Worm (Caenorhabditis elegans) whole organism, young adult: ENCODE results near the gene F49F1.10.

ENCODE experiments used
- F10E7.11 ChIP-seq: sonication (generic microtip); optimal IDR thresholded peaks from 2 replicates; lab custom pipeline; 2017; ENCODE audit warnings: mild to moderate bottlenecking, missing genetic modification characterization, moderate library complexity, missing compliant biosample characterization
- F23B12.7 ChIP-seq: sonication (generic microtip); optimal IDR thresholded peaks from 2 replicates; lab custom pipeline; 2017; ENCODE audit warnings: missing genetic modification characterization, mild to moderate bottlenecking, missing compliant biosample characterization, antibody characterized with exemption, moderate library complexity; ENCODE audit not compliant: insufficient read depth
- F33H1.4 ChIP-seq: fragments of 200-800 bp; sonication (Bioruptor generic); IDR thresholded peaks from 2 replicates; pipeline ENCODE4 v1.3.6; 2022; ENCODE audit warnings: missing genetic modification reagents, missing genetic modification characterization, missing compliant biosample characterization
- F37B4.10 ChIP-seq: fragments of 200-800 bp; sonication (Bioruptor generic); IDR thresholded peaks from 2 replicates; pipeline ENCODE4 v1.3.6; 2022; ENCODE audit warnings: missing genetic modification characterization, missing compliant biosample characterization
- F39B2.1 ChIP-seq: fragments of 200-800 bp; sonication (Bioruptor generic); IDR thresholded peaks from 2 replicates; pipeline ENCODE4 v1.3.6; 2022; ENCODE audit warnings: missing genetic modification reagents, missing genetic modification characterization, missing compliant biosample characterization
- F57C9.4 ChIP-seq: sonication (generic microtip); optimal IDR thresholded peaks from 2 replicates; lab custom pipeline; 2017; ENCODE audit warnings: mild to moderate bottlenecking, missing genetic modification characterization, missing compliant biosample characterization
- akir-1 ChIP-seq: fragments of 200-800 bp; sonication (Bioruptor generic); optimal IDR thresholded peaks from 2 replicates; lab custom pipeline; 2018; ENCODE audit warnings: mild to moderate bottlenecking, missing genetic modification characterization, moderate library complexity, missing compliant biosample characterization
- attf-3 ChIP-seq: fragments of 200-800 bp; sonication (Bioruptor generic); conservative IDR thresholded peaks from 2 replicates; pipeline ENCODE4 v1.3.6; 2022; ENCODE audit warnings: missing genetic modification reagents, missing genetic modification characterization, missing compliant biosample characterization
- bed-2 ChIP-seq: fragments of 200-800 bp; sonication (Bioruptor generic); IDR thresholded peaks from 2 replicates; pipeline ENCODE4 v1.3.6; 2022; ENCODE audit warnings: missing genetic modification reagents, missing genetic modification characterization, missing compliant biosample characterization
- ceh-27 ChIP-seq: fragments of 200-800 bp; sonication (Bioruptor generic); optimal IDR thresholded peaks from 2 replicates; lab custom pipeline; 2018; ENCODE audit warnings: mild to moderate bottlenecking, missing genetic modification characterization, moderate library complexity, missing compliant biosample characterization
- ceh-79 ChIP-seq: sonication (generic microtip); optimal IDR thresholded peaks from 2 replicates; lab custom pipeline; 2017; ENCODE audit warnings: mild to moderate bottlenecking, missing genetic modification characterization, missing compliant biosample characterization
- dox-1 ChIP-seq: fragments of 200-800 bp; sonication (Bioruptor generic); IDR thresholded peaks from 2 replicates; pipeline ENCODE4 v1.3.6; 2022; ENCODE audit warnings: missing genetic modification reagents, missing genetic modification characterization, missing compliant biosample characterization
- dpff-1 ChIP-seq: sonication (generic microtip); optimal IDR thresholded peaks from 2 replicates; lab custom pipeline; 2017; ENCODE audit warnings: mild to moderate bottlenecking, missing genetic modification characterization, missing compliant biosample characterization
- ekl-4 ChIP-seq: fragments of 200-800 bp; sonication (Bioruptor generic); IDR thresholded peaks from 2 replicates; pipeline ENCODE4 v1.3.6; 2022; ENCODE audit warnings: missing genetic modification reagents, missing genetic modification characterization, missing compliant biosample characterization
- hlh-26 ChIP-seq: fragments of 200-800 bp; sonication (Bioruptor generic); conservative IDR thresholded peaks from 2 replicates; pipeline ENCODE4 v1.3.6; 2022; ENCODE audit warnings: missing genetic modification reagents, missing genetic modification characterization, missing compliant biosample characterization
- hmg-1.2 ChIP-seq: fragments of 200-800 bp; sonication (Bioruptor generic); IDR thresholded peaks from 2 replicates; pipeline ENCODE4 v1.3.6; 2022; ENCODE audit warnings: missing genetic modification reagents, missing genetic modification characterization, missing compliant biosample characterization
- lin-35 ChIP-seq, 3 experiments: fragments of 150-350 bp in 2 of 3; sonication (generic microtip) in 1 of 3; optimal IDR thresholded peaks; 2 replicates each; lab custom pipeline; 2014 to 2018; ENCODE audit warnings: missing biosample characterization in 3 of 3, missing genetic modification characterization in 3 of 3, missing genetic modification reagents in 3 of 3
- lir-1 ChIP-seq: fragments of 200-800 bp; sonication (Bioruptor generic); conservative IDR thresholded peaks from 2 replicates; pipeline ENCODE4 v1.3.6; 2022; ENCODE audit warnings: missing genetic modification reagents, missing genetic modification characterization, missing compliant biosample characterization
- lsl-1 ChIP-seq: fragments of 200-800 bp; sonication (Bioruptor generic); optimal IDR thresholded peaks from 2 replicates; lab custom pipeline; 2018; ENCODE audit warnings: mild to moderate bottlenecking, missing genetic modification characterization, moderate library complexity, missing compliant biosample characterization
- madf-6 ChIP-seq: fragments of 200-800 bp; sonication (Bioruptor generic); IDR thresholded peaks from 2 replicates; pipeline ENCODE4 v1.3.6; 2022; ENCODE audit warnings: missing genetic modification reagents, missing genetic modification characterization, missing compliant biosample characterization
- mcd-1 ChIP-seq: fragments of 200-800 bp; sonication (Bioruptor generic); IDR thresholded peaks from 2 replicates; pipeline ENCODE4 v1.3.6; 2022; ENCODE audit warnings: missing genetic modification reagents, missing genetic modification characterization, missing compliant biosample characterization
- mxl-1 ChIP-seq: sonication (generic microtip); optimal IDR thresholded peaks from 2 replicates; lab custom pipeline; 2016; ENCODE audit warnings: missing genetic modification characterization, missing compliant biosample characterization
- nhr-179 ChIP-seq: sonication (generic microtip); optimal IDR thresholded peaks from 2 replicates; lab custom pipeline; 2016; ENCODE audit warnings: mild to moderate bottlenecking, missing genetic modification characterization, missing compliant biosample characterization
- pbrm-1 ChIP-seq: fragments of 200-800 bp; sonication (Bioruptor generic); IDR thresholded peaks from 2 replicates; pipeline ENCODE4 v1.3.6; 2022; ENCODE audit warnings: missing genetic modification reagents, missing genetic modification characterization, missing compliant biosample characterization
- pha-4 ChIP-seq: fragments of 150-350 bp; sonication (generic microtip); optimal IDR thresholded peaks from 2 replicates; lab custom pipeline; 2014; ENCODE audit warnings: missing biosample characterization, missing genetic modification reagents, missing genetic modification characterization
- repo-1 ChIP-seq: sonication (generic microtip); optimal IDR thresholded peaks from 2 replicates; lab custom pipeline; 2017; ENCODE audit warnings: mild to moderate bottlenecking, missing genetic modification characterization, missing compliant biosample characterization
- rpc-1 ChIP-seq, 2 experiments: fragments of 150-350 bp in 1 of 2; sonication (generic microtip) in 1 of 2; optimal IDR thresholded peaks; 2 replicates each; lab custom pipeline; 2014 to 2018; ENCODE audit warnings: missing biosample characterization in 1 of 2, missing genetic modification characterization in 1 of 2, missing genetic modification reagents in 1 of 2, missing genotype in 1 of 2
- snpc-4 ChIP-seq, 5 experiments: fragments of 150-350 bp in 1 of 5; sonication (generic microtip) in 4 of 5; optimal IDR thresholded peaks; 2 replicates each; lab custom pipeline; 2014 to 2018; ENCODE audit warnings: missing genetic modification characterization in 5 of 5, missing biosample characterization in 3 of 5, antibody characterized with exemption in 2 of 5, mild to moderate bottlenecking in 2 of 5, missing compliant biosample characterization in 2 of 5, missing genotype in 2 of 5, moderate library complexity in 2 of 5, missing genetic modification reagents in 1 of 5
- zim-3 ChIP-seq: sonication (generic microtip); optimal IDR thresholded peaks from 2 replicates; lab custom pipeline; 2017; ENCODE audit warnings: mild to moderate bottlenecking, missing genetic modification characterization, moderate library complexity, missing compliant biosample characterization
- ztf-18 ChIP-seq: sonication (generic microtip); optimal IDR thresholded peaks from 2 replicates; lab custom pipeline; 2016; ENCODE audit warnings: missing genotype, mild to moderate bottlenecking, missing genetic modification characterization, missing compliant biosample characterization

The F49F1.10 gene

ce11 chrIV:4171531-4172163, 32.7 kb upstream of the F49F1.10 start, which contains the start of the genes K08D10.13 and rnp-2 (continued):
- TF ChIP-seq lin-35 (GFP tag; optimal IDR thresholded peaks at IDR 0.05; lab: Kevin White, UChicago), result peak in 1 of 3 experiments; percentile 28
- TF ChIP-seq madf-6 (GFP tag; lab: Robert Waterston, UW), result no peak
- TF ChIP-seq F10E7.11 (tag; lab: Kevin White, UChicago), result no peak
- TF ChIP-seq akir-1, result no peak
- no peak for TF ChIP-seq snpc-4 (GFP tag; optimal IDR thresholded peaks at IDR 0.05; lab: Kevin White, UChicago)
- peak in 1 of 4 experiments; percentile 3 for TF ChIP-seq snpc-4 (tag; optimal IDR thresholded peaks at IDR 0.05; lab: Kevin White, UChicago)
- no peak for TF ChIP-seq ceh-79 (tag; lab: Kevin White, UChicago)
- no peak for TF ChIP-seq ceh-27 (GFP tag; lab: Kevin White, UChicago)
- no peak for TF ChIP-seq dox-1
- TF ChIP-seq hlh-26 (GFP tag; lab: Robert Waterston, UW), result no peak
- TF ChIP-seq attf-3 (GFP tag; lab: Robert Waterston, UW), result 0 out of 2 replicates have a peak, but pooled peaks have one; percentile 42
- TF ChIP-seq dpff-1 (tag; lab: Kevin White, UChicago), result no peak
- no peak for TF ChIP-seq F39B2.1 (GFP tag; lab: Robert Waterston, UW)
- TF ChIP-seq lsl-1 (GFP tag; lab: Kevin White, UChicago), result no peak

DNA sequence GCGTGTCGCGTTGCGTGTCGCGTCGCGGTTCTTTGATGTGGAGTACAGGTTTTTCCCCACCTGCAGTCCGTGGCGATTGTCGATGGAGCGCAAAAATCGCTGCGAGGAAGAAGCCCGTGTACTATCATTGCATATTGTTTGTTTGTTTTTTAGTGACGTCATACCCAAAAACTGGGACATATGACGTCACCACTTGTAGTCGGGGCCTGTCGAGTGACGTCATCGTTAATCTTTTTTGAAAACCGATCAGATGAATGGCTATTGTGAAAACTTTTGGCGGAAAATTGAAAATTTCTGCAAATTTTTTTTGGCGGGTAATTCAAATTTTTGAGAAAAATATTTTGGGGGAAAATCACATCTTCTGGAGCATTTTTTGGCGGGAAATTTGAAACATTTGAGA, 28.4 kb upstream of the F49F1.10 start:
- TF ChIP-seq zim-3 (tag; lab: Kevin White, UChicago), result no peak
- no peak for TF ChIP-seq nhr-179 (tag; lab: Kevin White, UChicago)
- no peak for TF ChIP-seq mcd-1
- no peak for TF ChIP-seq lir-1 (GFP tag; lab: Robert Waterston, UW)
- no peak for TF ChIP-seq ztf-18 (tag; lab: Kevin White, UChicago)
- TF ChIP-seq F10E7.11 (tag; lab: Kevin White, UChicago), result no peak
- no peak for TF ChIP-seq ekl-4
- TF ChIP-seq F57C9.4, result no peak
- TF ChIP-seq F37B4.10 (GFP tag; lab: Robert Waterston, UW), result no peak
- no peak for TF ChIP-seq bed-2 (GFP tag; lab: Robert Waterston, UW)
- no peak for TF ChIP-seq pbrm-1
- TF ChIP-seq repo-1, result no peak
- no peak for TF ChIP-seq F33H1.4 (GFP tag; lab: Robert Waterston, UW)

- TF ChIP-seq hmg-1.2 (GFP tag; lab: Robert Waterston, UW), result no peak
Observed at ce11 chrIV:4164392-4164791, 25.5 kb upstream of the F49F1.10 start, which contains the start of gene scrm-8. Gene scrm-8, plus strand, starts transcription at chrIV:4164692.

DNA sequence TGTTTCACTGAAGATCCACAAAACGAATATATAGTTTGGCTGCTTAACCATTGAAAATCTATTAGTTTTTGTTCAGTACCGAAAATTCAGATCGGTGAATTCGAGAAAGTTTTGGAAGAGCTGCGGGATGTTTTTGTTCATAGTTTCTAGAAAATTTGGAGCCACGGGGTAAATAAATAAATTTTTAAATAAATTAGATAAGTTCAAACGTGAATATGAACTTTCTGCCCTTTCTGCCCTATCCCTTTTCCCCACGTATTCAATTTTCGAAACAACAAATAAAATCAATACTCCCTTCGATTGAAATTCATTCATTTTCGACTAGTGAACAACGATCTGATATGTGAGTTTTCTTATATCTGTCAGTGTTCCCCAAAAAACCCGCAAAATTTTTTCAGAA, 23.2 kb upstream of the F49F1.10 start, which contains the start of gene scrm-5:
Gene scrm-5 (plus strand): TSS at position 301 of the 400 bp plus-strand sequence.
- TF ChIP-seq dox-1 (no peak), F10E7.11 (tag; lab: Kevin White, UChicago) (no peak), rpc-1 (optimal IDR thresholded peaks at IDR 0.05; lab: Kevin White, UChicago) (no peak), rpc-1 (tag; optimal IDR thresholded peaks at IDR 0.05; lab: Kevin White, UChicago) (no peak), ceh-79 (tag; lab: Kevin White, UChicago) (no peak), bed-2 (GFP tag; lab: Robert Waterston, UW) (no peak), F23B12.7 (tag; lab: Kevin White, UChicago) (no peak), mxl-1 (tag; lab: Kevin White, UChicago) (no peak), pha-4 (tag; lab: Kevin White, UChicago) (no peak)
